Worm (Caenorhabditis elegans): Measurements from ENCODE around the gene pho-7.
A peak's percentile ranks its signal among the peaks of the same experiment; 100 is the strongest.

pho-7 gene

ce11 chrX:10903416-10903815, 37.7 kb downstream of the pho-7 start (continued):
- TF ChIP-seq egl-43 (GFP tag; IDR thresholded peaks at IDR 0.05) = no peak
- no peak for TF ChIP-seq nhr-10 (tag; optimal IDR thresholded peaks at IDR 0.05)
- peak; percentile 6 for TF ChIP-seq hlh-30 (tag; optimal IDR thresholded peaks at IDR 0.05; ENCODE audit: insufficient read depth)
- TF ChIP-seq zfp-2 (tag; optimal IDR thresholded peaks at IDR 0.05) = no peak
- TF ChIP-seq F37D6.2 (tag; optimal IDR thresholded peaks at IDR 0.05) = no peak
- TF ChIP-seq ama-1 (optimal IDR thresholded peaks at IDR 0.05) = no peak
- peak; percentile 39 for TF ChIP-seq dve-1 (tag; optimal IDR thresholded peaks at IDR 0.05; ENCODE audit: insufficient read depth)
- no peak for TF ChIP-seq spr-1 (tag; optimal IDR thresholded peaks at IDR 0.05)
- no peak for TF ChIP-seq snpc-4 (tag; optimal IDR thresholded peaks at IDR 0.05)
- TF ChIP-seq vab-7 (GFP tag; IDR thresholded peaks at IDR 0.05) = no peak
- TF ChIP-seq ceh-20 (GFP tag; IDR thresholded peaks at IDR 0.05) = 0 out of 2 replicates have a peak, but pooled peaks have one; percentile 27
- TF ChIP-seq hlh-11 (tag; optimal IDR thresholded peaks at IDR 0.05) = peak; percentile 45
- no peak for TF ChIP-seq arid-1 (GFP tag; conservative IDR thresholded peaks at IDR 0.05)
- TF ChIP-seq duxl-1 (tag; optimal IDR thresholded peaks at IDR 0.05; ENCODE audit: poor library complexity) = no peak
- TF ChIP-seq skn-1 (tag; optimal IDR thresholded peaks at IDR 0.05) = no peak
- TF ChIP-seq F44E2.7 (GFP tag; IDR thresholded peaks at IDR 0.05) = no peak
- TF ChIP-seq lsy-2 (tag; optimal IDR thresholded peaks at IDR 0.05) = no peak
- TF ChIP-seq lin-39 (tag; optimal IDR thresholded peaks at IDR 0.05) = no peak
- peak in 1 of 2 experiments; percentile 45 for TF ChIP-seq unc-62 (GFP tag; optimal IDR thresholded peaks at IDR 0.05 in 1 of 2)
- no peak for TF ChIP-seq unc-62 (tag; optimal IDR thresholded peaks at IDR 0.05)
- TF ChIP-seq ceh-82 (tag; optimal IDR thresholded peaks at IDR 0.05) = no peak

ce11 chrX:10902723-10903322, 38.3 kb downstream of the pho-7 start, which contains the start of gene acbp-3:
TSS of gene acbp-3 (plus strand) at chrX:10903272.
- TF ChIP-seq vab-7 (GFP tag; IDR thresholded peaks at IDR 0.05) (no peak), dmd-6 (GFP tag; IDR thresholded peaks at IDR 0.05) (no peak), php-3 (GFP tag; IDR thresholded peaks at IDR 0.05) (no peak), tag-97 (GFP tag; IDR thresholded peaks at IDR 0.05) (no peak), nhr-11 (tag; optimal IDR thresholded peaks at IDR 0.05) (no peak), nhr-48 (tag; optimal IDR thresholded peaks at IDR 0.05) (no peak), daf-16 (GFP tag; optimal IDR thresholded peaks at IDR 0.05) (no peak), daf-16 (tag; optimal IDR thresholded peaks at IDR 0.05) (no peak), lin-1 (GFP tag; IDR thresholded peaks at IDR 0.05) (no peak), ama-1 (optimal IDR thresholded peaks at IDR 0.05) (no peak), snpc-1.2 (GFP tag; IDR thresholded peaks at IDR 0.05) (no peak), spr-3 (GFP tag; optimal IDR thresholded peaks at IDR 0.05) (no peak), nhr-42 (GFP tag; IDR thresholded peaks at IDR 0.05) (no peak), lin-15B (tag; optimal IDR thresholded peaks at IDR 0.05) (no peak), dve-1 (tag; optimal IDR thresholded peaks at IDR 0.05; ENCODE audit: insufficient read depth) (no peak), lin-29 (GFP tag; IDR thresholded peaks at IDR 0.05) (no peak), unc-130 (GFP tag; optimal IDR thresholded peaks at IDR 0.05) (no peak), hif-1 (tag; optimal IDR thresholded peaks at IDR 0.05) (no peak), skn-1 (tag; optimal IDR thresholded peaks at IDR 0.05) (no peak), mep-1 (tag; optimal IDR thresholded peaks at IDR 0.05) (no peak), gei-8 (GFP tag; optimal IDR thresholded peaks at IDR 0.05) (no peak)

ce11 chrX:10901766-10902165, 39.4 kb downstream of the pho-7 start:
- no peak for TF ChIP-seq fos-1 (tag; optimal IDR thresholded peaks at IDR 0.05)
- TF ChIP-seq hlh-30 (tag; optimal IDR thresholded peaks at IDR 0.05; ENCODE audit: insufficient read depth) = peak; percentile 66
- TF ChIP-seq daf-16 (GFP tag; optimal IDR thresholded peaks at IDR 0.05) = no peak
- peak; percentile 90 for TF ChIP-seq daf-16 (tag; optimal IDR thresholded peaks at IDR 0.05)
- peak; percentile 43 for TF ChIP-seq nhr-48 (tag; optimal IDR thresholded peaks at IDR 0.05)
- peak; percentile 74 for TF ChIP-seq lin-1 (GFP tag; IDR thresholded peaks at IDR 0.05)
- peak; percentile 67 for TF ChIP-seq mxl-3 (GFP tag; optimal IDR thresholded peaks at IDR 0.05)
- TF ChIP-seq php-3 (GFP tag; IDR thresholded peaks at IDR 0.05) = peak; percentile 61; the same call in 1 of the 2 replicates
- TF ChIP-seq nhr-102 (tag; optimal IDR thresholded peaks at IDR 0.05) = peak; percentile 5
- TF ChIP-seq pqm-1 (tag; optimal IDR thresholded peaks at IDR 0.05) = peak; percentile 79
- peak; percentile 24 for TF ChIP-seq zip-2 (tag; optimal IDR thresholded peaks at IDR 0.05)
- TF ChIP-seq nhr-28 (tag; optimal IDR thresholded peaks at IDR 0.05) = peak; percentile 78
- TF ChIP-seq mep-1 (tag; optimal IDR thresholded peaks at IDR 0.05) = no peak
- TF ChIP-seq ztf-7 (tag; optimal IDR thresholded peaks at IDR 0.05) = peak; percentile 24
- peak; percentile 79 for TF ChIP-seq dmd-6 (GFP tag; IDR thresholded peaks at IDR 0.05)
- TF ChIP-seq egl-43 (GFP tag; IDR thresholded peaks at IDR 0.05) = no peak
- no peak for TF ChIP-seq ztf-11 (tag; optimal IDR thresholded peaks at IDR 0.05)
- 0 out of 2 replicates have a peak, but pooled peaks have one; percentile 23 for TF ChIP-seq tra-1 (GFP tag; IDR thresholded peaks at IDR 0.05)
- peak; percentile 83 for TF ChIP-seq hlh-11 (tag; optimal IDR thresholded peaks at IDR 0.05)
- peak in 1 of 2 experiments; percentile 73 for TF ChIP-seq mdl-1 (tag; optimal IDR thresholded peaks at IDR 0.05)

Data from whole organism, L4 larva.